Fruit fly (Drosophila melanogaster) whole organism, embryonic: ENCODE data around the gene CG10874.

ENCODE experiments used
- Antp ChIP-seq: fragments of 200-800 bp; sonication (Bioruptor generic); optimal IDR thresholded peaks from 3 replicates; lab custom pipeline; 2016; ENCODE audit warnings: missing biosample characterization, missing genetic modification characterization
- CG11398 ChIP-seq: fragments of 200-800 bp; sonication (Bioruptor generic); optimal IDR thresholded peaks from 2 replicates; lab custom pipeline; 2016; ENCODE audit warnings: missing biosample characterization, missing genetic modification characterization
- CG12391 ChIP-seq: fragments of 200-800 bp; sonication (Bioruptor generic); optimal IDR thresholded peaks from 3 replicates; lab custom pipeline; 2018; ENCODE audit warnings: missing biosample characterization, mild to moderate bottlenecking, missing genetic modification characterization, moderate library complexity
- CG12942 ChIP-seq: fragments of 200-800 bp; sonication (Bioruptor generic); optimal IDR thresholded peaks from 3 replicates; lab custom pipeline; 2016; ENCODE audit warnings: missing biosample characterization, missing genetic modification characterization
- CG15514 ChIP-seq: fragments of 200-800 bp; sonication (Bioruptor generic); optimal IDR thresholded peaks from 3 replicates; lab custom pipeline; 2017; ENCODE audit warnings: missing biosample characterization, missing genetic modification characterization, mild to moderate bottlenecking, moderate library complexity, missing genetic modification reagents
- CG15601 ChIP-seq: fragments of 200-800 bp; sonication (Bioruptor generic); optimal IDR thresholded peaks from 3 replicates; lab custom pipeline; 2019; ENCODE audit warnings: missing biosample characterization, mild to moderate bottlenecking, missing genetic modification characterization, moderate library complexity
- CG18476 ChIP-seq: fragments of 200-800 bp; sonication (Bioruptor generic); optimal IDR thresholded peaks from 2 replicates; lab custom pipeline; 2016; ENCODE audit warnings: missing biosample characterization, mild to moderate bottlenecking, missing genetic modification characterization
- CG2678 ChIP-seq: fragments of 200-800 bp; sonication (Bioruptor generic); optimal IDR thresholded peaks from 3 replicates; lab custom pipeline; 2019; ENCODE audit warnings: missing biosample characterization, mild to moderate bottlenecking, missing genetic modification characterization, moderate library complexity
- CG30020 ChIP-seq: fragments of 200-800 bp; optimal IDR thresholded peaks from 2 replicates; lab custom pipeline; 2019; ENCODE audit warnings: missing biosample characterization, mild to moderate bottlenecking, missing genetic modification characterization, moderate library complexity
- CG33213 ChIP-seq: fragments of 200-800 bp; sonication (Bioruptor generic); optimal IDR thresholded peaks from 3 replicates; lab custom pipeline; 2016; ENCODE audit warnings: missing biosample characterization, missing genetic modification characterization
- CG34224 ChIP-seq: fragments of 200-800 bp; sonication (Bioruptor generic); IDR thresholded peaks from 3 replicates; pipeline ENCODE4 v1.3.6; 2022; ENCODE audit warnings: missing biosample characterization, missing genetic modification characterization; ENCODE audit not compliant: partially characterized antibody
- CG6254 ChIP-seq: fragments of 200-800 bp; sonication (Bioruptor generic); optimal IDR thresholded peaks from 3 replicates; lab custom pipeline; 2017; ENCODE audit warnings: mild to moderate bottlenecking, missing biosample characterization, missing genetic modification reagents, missing genetic modification characterization
- CG8290 ChIP-seq, 3 experiments: fragments of 200-800 bp; sonication (Bioruptor generic); optimal IDR thresholded peaks; 2 replicates each; lab custom pipeline; 2016 to 2019; ENCODE audit warnings: missing biosample characterization in 3 of 3, missing genetic modification characterization in 3 of 3, mild to moderate bottlenecking in 2 of 3, moderate library complexity in 1 of 3
- Dek ChIP-seq: fragments of 200-800 bp; sonication (Bioruptor generic); optimal IDR thresholded peaks from 3 replicates; lab custom pipeline; 2019; ENCODE audit warnings: missing biosample characterization, mild to moderate bottlenecking, missing genetic modification characterization, moderate library complexity
- Dip3 ChIP-seq: fragments of 200-800 bp; sonication (Bioruptor generic); optimal IDR thresholded peaks from 3 replicates; lab custom pipeline; 2016; ENCODE audit warnings: missing biosample characterization, missing genetic modification characterization
- Drgx ChIP-seq: fragments of 200-800 bp; sonication (Bioruptor generic); IDR thresholded peaks from 2 replicates; pipeline ENCODE4 v1.3.6; 2022; ENCODE audit warnings: missing biosample characterization, missing genetic modification characterization
- Ets97D ChIP-seq: fragments of 200-800 bp; sonication (Bioruptor generic); optimal IDR thresholded peaks from 3 replicates; lab custom pipeline; 2016; ENCODE audit warnings: missing biosample characterization, missing genetic modification characterization
- Hand ChIP-seq: fragments of 200-800 bp; sonication (Bioruptor generic); optimal IDR thresholded peaks from 2 replicates; lab custom pipeline; 2017; ENCODE audit warnings: mild to moderate bottlenecking, missing biosample characterization, missing genetic modification reagents, missing genetic modification characterization
- HmgZ ChIP-seq: fragments of 200-800 bp; sonication (Bioruptor generic); optimal IDR thresholded peaks from 2 replicates; lab custom pipeline; 2018; ENCODE audit warnings: missing biosample characterization, mild to moderate bottlenecking, missing genetic modification characterization
- Hr78 ChIP-seq, 2 experiments: fragments of 200-800 bp in 1 of 2; fragments of >200 bp in 1 of 2; sonication (Bioruptor generic) in 1 of 2; optimal IDR thresholded peaks; 2 replicates each; lab custom pipeline; 2017 to 2019; ENCODE audit warnings: missing biosample characterization in 2 of 2, missing genetic modification characterization in 2 of 2, mild to moderate bottlenecking in 1 of 2, moderate library complexity in 1 of 2
- Meics ChIP-seq: fragments of 200-800 bp; sonication (Bioruptor generic); optimal IDR thresholded peaks from 2 replicates; lab custom pipeline; 2017; ENCODE audit warnings: missing biosample characterization, mild to moderate bottlenecking, missing genetic modification characterization
- Optix ChIP-seq: fragments of 200-800 bp; sonication (Bioruptor generic); IDR thresholded peaks from 3 replicates; pipeline ENCODE4 v1.3.6; 2022; ENCODE audit warnings: missing biosample characterization, missing genetic modification characterization
- Sin3A ChIP-seq: fragments of >200 bp; optimal IDR thresholded peaks from 2 replicates; lab custom pipeline; 2018
- Ssrp ChIP-seq: fragments of 200-800 bp; sonication (Bioruptor generic); optimal IDR thresholded peaks from 2 replicates; lab custom pipeline; 2018; ENCODE audit warnings: missing biosample characterization, mild to moderate bottlenecking, missing genetic modification characterization, moderate library complexity
- Taf1 ChIP-seq: fragments of 200-800 bp; sonication (Bioruptor generic); IDR thresholded peaks from 2 replicates; pipeline ENCODE4 v1.3.6; 2022; ENCODE audit warnings: missing biosample characterization, missing genetic modification characterization
- al ChIP-seq: fragments of 200-800 bp; sonication (Bioruptor generic); IDR thresholded peaks from 2 replicates; pipeline ENCODE4 v1.3.6; 2022; ENCODE audit warnings: missing biosample characterization, missing genetic modification characterization
- ash1 ChIP-seq: fragments of 200-800 bp; sonication (Bioruptor generic); optimal IDR thresholded peaks from 2 replicates; lab custom pipeline; 2018; ENCODE audit warnings: missing biosample characterization, mild to moderate bottlenecking, missing genetic modification characterization
- bowl ChIP-seq: fragments of 200-800 bp; sonication (Bioruptor generic); IDR thresholded peaks from 2 replicates; pipeline ENCODE4 v1.3.6; 2022; ENCODE audit warnings: missing biosample characterization, missing genetic modification characterization
- cas ChIP-seq: fragments of 200-800 bp; sonication (Bioruptor generic); IDR thresholded peaks from 2 replicates; pipeline ENCODE4 v1.3.6; 2022; ENCODE audit warnings: missing biosample characterization, missing genetic modification characterization
- danr ChIP-seq: fragments of 200-800 bp; sonication (Bioruptor generic); IDR thresholded peaks from 2 replicates; pipeline ENCODE4 v1.3.6; 2022; ENCODE audit warnings: missing biosample characterization, missing genetic modification characterization
- dmrt99B ChIP-seq: fragments of 200-800 bp; sonication (Bioruptor generic); optimal IDR thresholded peaks from 2 replicates; lab custom pipeline; 2018; ENCODE audit warnings: missing biosample characterization, mild to moderate bottlenecking, missing genetic modification characterization, moderate library complexity
- eyg ChIP-seq: fragments of 200-800 bp; sonication (Bioruptor generic); optimal IDR thresholded peaks from 3 replicates; lab custom pipeline; 2016; ENCODE audit warnings: missing biosample characterization, missing genetic modification characterization
- fd64A ChIP-seq: fragments of 200-800 bp; sonication (Bioruptor generic); optimal IDR thresholded peaks from 3 replicates; lab custom pipeline; 2018; ENCODE audit warnings: missing biosample characterization, mild to moderate bottlenecking, missing genetic modification characterization
- gro ChIP-seq: fragments of 200-800 bp; sonication (Bioruptor generic); optimal IDR thresholded peaks from 2 replicates; lab custom pipeline; 2016; ENCODE audit warnings: missing biosample characterization, missing genetic modification characterization
- hkb ChIP-seq, 2 experiments: fragments of 200-800 bp in 1 of 2; fragments of >200 bp in 1 of 2; sonication (Bioruptor generic) in 1 of 2; IDR thresholded peaks in 1 of 2; optimal IDR thresholded peaks in 1 of 2; 2 replicates each; pipeline versions ENCODE4 v1.3.6 to Lab custom; 2017 to 2022; ENCODE audit warnings: missing biosample characterization in 1 of 2, missing genetic modification characterization in 1 of 2
- insv ChIP-seq, 2 experiments: fragments of 200-800 bp; sonication (Bioruptor generic); optimal IDR thresholded peaks; 3 replicates each; lab custom pipeline; 2016 to 2018; ENCODE audit warnings: missing biosample characterization in 2 of 2, missing genetic modification characterization in 2 of 2
- inv ChIP-seq: fragments of 200-800 bp; sonication (Bioruptor generic); IDR thresholded peaks from 2 replicates; pipeline ENCODE4 v1.3.6; 2022; ENCODE audit warnings: missing biosample characterization, missing genetic modification characterization; ENCODE audit not compliant: partially characterized antibody
- lmd ChIP-seq: fragments of 200-800 bp; sonication (Bioruptor generic); IDR thresholded peaks from 2 replicates; pipeline ENCODE4 v1.3.6; 2022; ENCODE audit warnings: missing biosample characterization, missing genetic modification characterization
- nerfin-2 ChIP-seq: fragments of 200-800 bp; sonication (Bioruptor generic); IDR thresholded peaks from 2 replicates; pipeline ENCODE4 v1.3.6; 2022; ENCODE audit warnings: missing biosample characterization, missing genetic modification characterization; ENCODE audit not compliant: partially characterized antibody
- odd ChIP-seq: fragments of 200-800 bp; sonication (Bioruptor generic); optimal IDR thresholded peaks from 2 replicates; lab custom pipeline; 2017; ENCODE audit warnings: missing biosample characterization, mild to moderate bottlenecking, missing genetic modification characterization
- onecut ChIP-seq: fragments of 200-800 bp; sonication (Bioruptor generic); IDR thresholded peaks from 2 replicates; pipeline ENCODE4 v1.3.6; 2022; ENCODE audit warnings: missing biosample characterization, missing genetic modification characterization
- salm ChIP-seq: fragments of 200-800 bp; sonication (Bioruptor generic); optimal IDR thresholded peaks from 2 replicates; lab custom pipeline; 2018; ENCODE audit warnings: missing biosample characterization, mild to moderate bottlenecking, missing genetic modification characterization
- sc ChIP-seq, 3 experiments: fragments of >200 bp in 2 of 3; fragments of 200-800 bp in 1 of 3; sonication (Bioruptor generic) in 1 of 3; optimal IDR thresholded peaks; 2 replicates in 2 of 3; 3 replicates in 1 of 3; lab custom pipeline; 2017; ENCODE audit warnings: mild to moderate bottlenecking in 1 of 3, missing biosample characterization in 1 of 3, missing genetic modification characterization in 1 of 3, missing genetic modification reagents in 1 of 3
- sd ChIP-seq: fragments of 200-800 bp; sonication (Bioruptor generic); optimal IDR thresholded peaks from 3 replicates; lab custom pipeline; 2018; ENCODE audit warnings: missing biosample characterization, mild to moderate bottlenecking, missing genetic modification characterization, moderate library complexity
- ssp ChIP-seq: fragments of 200-800 bp; sonication (Bioruptor generic); IDR thresholded peaks from 2 replicates; pipeline ENCODE4 v1.3.6; 2022; ENCODE audit warnings: missing biosample characterization, missing genetic modification characterization
- tio ChIP-seq: fragments of 200-800 bp; sonication (Bioruptor generic); optimal IDR thresholded peaks from 2 replicates; lab custom pipeline; 2017; ENCODE audit warnings: missing biosample characterization, missing genetic modification characterization, inconsistent platforms

CG10874 gene

dm6 chr2L:2202018-2202852, 10.0 kb upstream of the CG10874 start (continued):
- TF ChIP-seq CG12391 (peak; percentile 100), CG18476 (GFP tag; lab: Kevin White, UChicago) (peak; percentile 98), tio (GFP tag; lab: Kevin White, UChicago) (peak; percentile 97), sd (peak; percentile 83), ash1 (GFP tag; lab: Kevin White, UChicago) (peak; percentile 23), CG15601 (tag; lab: Kevin White, UChicago) (peak; percentile 99), Drgx (GFP tag; lab: Robert Waterston, UW) (peak; percentile 100), CG15514 (GFP tag; lab: Kevin White, UChicago) (peak; percentile 67), fd64A (GFP tag; lab: Kevin White, UChicago) (peak; percentile 99), gro (peak; percentile 14), Hand (GFP tag; lab: Kevin White, UChicago) (peak; percentile 77), HmgZ (tag; lab: Kevin White, UChicago) (peak; percentile 96), bowl (GFP tag; lab: Robert Waterston, UW) (peak; percentile 95), cas (GFP tag; lab: Robert Waterston, UW) (peak; percentile 79), nerfin-2 (GFP tag; lab: Robert Waterston, UW) (peak; percentile 83), CG34224 (GFP tag; lab: Robert Waterston, UW) (no peak), hkb (optimal IDR thresholded peaks at IDR 0.05; lab: Kevin White, UChicago) (no peak), hkb (GFP tag; IDR thresholded peaks at IDR 0.05; lab: Robert Waterston, UW) (peak; percentile 99), Ssrp (tag; lab: Kevin White, UChicago) (peak; percentile 99), al (GFP tag; lab: Robert Waterston, UW) (peak; percentile 60), odd (GFP tag; lab: Kevin White, UChicago) (peak; percentile 97), inv (GFP tag; lab: Robert Waterston, UW) (peak; percentile 51; the same call in 1 of the 2 replicates), CG2678 (tag; lab: Kevin White, UChicago) (peak; percentile 98), Antp (GFP tag; lab: Kevin White, UChicago) (peak; percentile 97), salm (peak; percentile 99), eyg (GFP tag; lab: Kevin White, UChicago) (peak; percentile 92), CG8290 (GFP tag; optimal IDR thresholded peaks at IDR 0.05; lab: Kevin White, UChicago) (peak; percentile 99), CG8290 (tag; optimal IDR thresholded peaks at IDR 0.05; lab: Kevin White, UChicago) (peak; percentile 95 to 98), Optix (GFP tag; lab: Robert Waterston, UW) (peak; percentile 97), CG30020 (tag; lab: Kevin White, UChicago) (peak; percentile 91), Taf1 (peak; percentile 80), CG6254 (GFP tag; lab: Kevin White, UChicago) (peak; percentile 98), CG12942 (GFP tag; lab: Kevin White, UChicago) (peak; percentile 98), danr (GFP tag; lab: Robert Waterston, UW) (peak; percentile 96), lmd (GFP tag; lab: Robert Waterston, UW) (peak; percentile 98), dmrt99B (peak; percentile 99), Hr78 (GFP tag; optimal IDR thresholded peaks at IDR 0.05; lab: Kevin White, UChicago) (peak in 1 of 2 experiments; percentile 97), Meics (GFP tag; lab: Kevin White, UChicago) (peak; percentile 86), onecut (GFP tag; lab: Robert Waterston, UW) (peak; percentile 97), insv (GFP tag; optimal IDR thresholded peaks at IDR 0.05; lab: Kevin White, UChicago) (peak; percentile 60 to 61), CG11398 (peak; percentile 96), ssp (GFP tag; lab: Robert Waterston, UW) (peak; percentile 94), sc (optimal IDR thresholded peaks at IDR 0.05; lab: Kevin White, UChicago) (no peak), sc (GFP tag; optimal IDR thresholded peaks at IDR 0.05; lab: Kevin White, UChicago) (peak; percentile 100), CG33213 (GFP tag; lab: Kevin White, UChicago) (peak; percentile 98), Dip3 (GFP tag; lab: Kevin White, UChicago) (peak; percentile 38), Sin3A (lab: Kevin White, UChicago) (no peak), Dek (tag; lab: Kevin White, UChicago) (peak; percentile 92), Ets97D (peak; percentile 92)
